Worm (Caenorhabditis elegans) whole organism, L4 larva: ENCODE results near the gene C13F10.6.

Experiments
- ama-1 ChIP-seq: fragments of 150-350 bp; optimal IDR thresholded peaks from 2 replicates; lab custom pipeline; 2014; ENCODE audit warnings: inconsistent platforms, mixed read lengths
- cey-2 ChIP-seq: sonication (generic microtip); optimal IDR thresholded peaks from 3 replicates; lab custom pipeline; 2017; ENCODE audit warnings: missing genetic modification characterization, mild to moderate bottlenecking, missing compliant biosample characterization, antibody characterized with exemption, borderline replicate concordance; ENCODE audit not compliant: insufficient read depth
- daf-8 ChIP-seq: fragments of 200-800 bp; sonication (Bioruptor generic); IDR thresholded peaks from 2 replicates; pipeline ENCODE4 v1.3.6; 2022; ENCODE audit warnings: missing genetic modification characterization, missing compliant biosample characterization
- dve-1 ChIP-seq: sonication (generic microtip); optimal IDR thresholded peaks from 2 replicates; lab custom pipeline; 2017; ENCODE audit warnings: antibody characterized with exemption, mild to moderate bottlenecking, missing genetic modification characterization, missing compliant biosample characterization; ENCODE audit not compliant: insufficient read depth
- jun-1 ChIP-seq: fragments of 150-350 bp; optimal IDR thresholded peaks from 2 replicates; lab custom pipeline; 2014; ENCODE audit warnings: missing biosample characterization, missing genetic modification reagents, missing genetic modification characterization
- nhr-11 ChIP-seq: fragments of 150-350 bp; optimal IDR thresholded peaks from 2 replicates; lab custom pipeline; 2014; ENCODE audit warnings: missing biosample characterization, missing genetic modification characterization

DNA sequence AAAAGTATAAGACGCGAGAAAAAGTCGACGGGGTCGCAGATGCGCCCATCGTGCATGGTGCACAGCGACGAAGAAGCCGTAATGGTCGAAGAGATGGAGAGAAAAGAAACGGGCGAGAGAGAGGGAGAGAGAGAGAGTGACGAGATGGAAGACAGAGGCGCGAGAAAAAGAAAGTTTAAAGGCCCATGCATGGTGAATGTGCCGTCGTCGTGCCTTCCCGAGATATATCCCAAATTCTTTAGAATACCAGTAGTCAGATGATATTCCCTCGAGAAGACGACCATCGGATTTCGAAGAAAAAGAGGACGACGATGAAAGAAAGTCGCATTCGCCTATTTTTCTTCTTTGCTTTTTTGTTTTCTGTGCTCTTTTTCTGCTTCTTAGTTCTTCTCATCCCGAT lies 4.8 kb downstream of the C13F10.6 start:
- no peak for TF ChIP-seq dve-1 (tag; lab: Kevin White, UChicago)
- TF ChIP-seq ama-1, result no peak
- no peak for TF ChIP-seq nhr-11 (tag; lab: Kevin White, UChicago)
- TF ChIP-seq jun-1, result no peak
- TF ChIP-seq cey-2 (tag; lab: Kevin White, UChicago), result no peak
- TF ChIP-seq daf-8 (GFP tag; lab: Robert Waterston, UW), result no peak
